Worm (Caenorhabditis elegans) whole organism, young adult: Measurements from ENCODE around the gene srbc-83.
"Not testable (repeated sequence)": the region's sequence is repeated elsewhere in the genome, so short reads cannot be mapped to it uniquely, and the experiment has no call there.

ENCODE experiments used
- C17E4.6 ChIP-seq: fragments of 200-800 bp; sonication (Bioruptor generic); IDR thresholded peaks from 2 replicates; pipeline ENCODE4 v1.3.6; 2022; ENCODE audit warnings: missing genetic modification reagents, missing genetic modification characterization, missing compliant biosample characterization
- F10E7.11 ChIP-seq: sonication (generic microtip); optimal IDR thresholded peaks from 2 replicates; lab custom pipeline; 2017; ENCODE audit warnings: mild to moderate bottlenecking, missing genetic modification characterization, moderate library complexity, missing compliant biosample characterization
- F39B2.1 ChIP-seq: fragments of 200-800 bp; sonication (Bioruptor generic); IDR thresholded peaks from 2 replicates; pipeline ENCODE4 v1.3.6; 2022; ENCODE audit warnings: missing genetic modification reagents, missing genetic modification characterization, missing compliant biosample characterization
- F49E8.2 ChIP-seq: sonication (generic microtip); optimal IDR thresholded peaks from 3 replicates; lab custom pipeline; 2017; ENCODE audit warnings: missing genetic modification characterization, mild to moderate bottlenecking, missing compliant biosample characterization, antibody characterized with exemption, moderate library complexity; ENCODE audit not compliant: insufficient read depth
- F57A8.1 ChIP-seq: fragments of 200-800 bp; sonication (Bioruptor generic); optimal IDR thresholded peaks from 2 replicates; lab custom pipeline; 2018; ENCODE audit warnings: mild to moderate bottlenecking, missing genetic modification characterization, moderate library complexity, missing compliant biosample characterization
- Y79H2A.3 ChIP-seq: fragments of 200-800 bp; sonication (Bioruptor generic); conservative IDR thresholded peaks from 2 replicates; pipeline ENCODE4 v1.3.6; 2022; ENCODE audit warnings: missing genetic modification reagents, missing genetic modification characterization, missing compliant biosample characterization
- atf-7 ChIP-seq: sonication (generic microtip); optimal IDR thresholded peaks from 2 replicates; lab custom pipeline; 2017; ENCODE audit warnings: mild to moderate bottlenecking, missing genetic modification characterization, missing compliant biosample characterization
- attf-6 ChIP-seq: fragments of 200-800 bp; sonication (Bioruptor generic); IDR thresholded peaks from 2 replicates; pipeline ENCODE4 v1.3.6; 2022; ENCODE audit warnings: missing genetic modification reagents, missing genetic modification characterization, missing compliant biosample characterization
- cebp-2 ChIP-seq: fragments of 200-800 bp; sonication (Bioruptor generic); IDR thresholded peaks from 2 replicates; pipeline ENCODE4 v1.3.6; 2022; ENCODE audit warnings: missing genetic modification characterization, missing compliant biosample characterization
- ceh-40 ChIP-seq: fragments of 200-800 bp; sonication (Bioruptor generic); IDR thresholded peaks from 2 replicates; pipeline ENCODE4 v1.3.6; 2022; ENCODE audit warnings: missing genetic modification characterization, missing compliant biosample characterization
- efl-1 ChIP-seq: fragments of 150-350 bp; optimal IDR thresholded peaks from 2 replicates; lab custom pipeline; 2014; ENCODE audit warnings: missing biosample characterization, missing genetic modification reagents, missing genetic modification characterization
- ekl-4 ChIP-seq: fragments of 200-800 bp; sonication (Bioruptor generic); IDR thresholded peaks from 2 replicates; pipeline ENCODE4 v1.3.6; 2022; ENCODE audit warnings: missing genetic modification reagents, missing genetic modification characterization, missing compliant biosample characterization
- ets-4 ChIP-seq: fragments of 200-800 bp; sonication (Bioruptor generic); optimal IDR thresholded peaks from 2 replicates; lab custom pipeline; 2018; ENCODE audit warnings: mild to moderate bottlenecking, missing genetic modification characterization, missing compliant biosample characterization
- gei-17 ChIP-seq: fragments of 200-800 bp; sonication (Bioruptor generic); optimal IDR thresholded peaks from 2 replicates; lab custom pipeline; 2018; ENCODE audit warnings: mild to moderate bottlenecking, missing genetic modification characterization, missing compliant biosample characterization
- hsf-1 ChIP-seq: fragments of 200-800 bp; sonication (Bioruptor generic); IDR thresholded peaks from 2 replicates; pipeline ENCODE4 v1.3.6; 2022; ENCODE audit warnings: missing genetic modification reagents, missing genetic modification characterization, missing compliant biosample characterization
- lin-26 ChIP-seq: fragments of 200-800 bp; sonication (Bioruptor generic); IDR thresholded peaks from 2 replicates; pipeline ENCODE4 v1.3.6; 2022; ENCODE audit warnings: missing genetic modification reagents, missing genetic modification characterization, missing compliant biosample characterization
- lin-35 ChIP-seq, 3 experiments: fragments of 150-350 bp in 2 of 3; sonication (generic microtip) in 1 of 3; optimal IDR thresholded peaks; 2 replicates each; lab custom pipeline; 2014 to 2018; ENCODE audit warnings: missing biosample characterization in 3 of 3, missing genetic modification characterization in 3 of 3, missing genetic modification reagents in 3 of 3
- lin-54 ChIP-seq: fragments of 200-800 bp; sonication (Bioruptor generic); optimal IDR thresholded peaks from 2 replicates; lab custom pipeline; 2018; ENCODE audit warnings: mild to moderate bottlenecking, missing genetic modification characterization, missing compliant biosample characterization
- lsl-1 ChIP-seq: fragments of 200-800 bp; sonication (Bioruptor generic); optimal IDR thresholded peaks from 2 replicates; lab custom pipeline; 2018; ENCODE audit warnings: mild to moderate bottlenecking, missing genetic modification characterization, moderate library complexity, missing compliant biosample characterization
- madf-8 ChIP-seq: fragments of 200-800 bp; sonication (Bioruptor generic); conservative IDR thresholded peaks from 2 replicates; pipeline ENCODE4 v1.3.6; 2022; ENCODE audit warnings: missing genetic modification reagents, missing genetic modification characterization, missing compliant biosample characterization
- mcd-1 ChIP-seq: fragments of 200-800 bp; sonication (Bioruptor generic); IDR thresholded peaks from 2 replicates; pipeline ENCODE4 v1.3.6; 2022; ENCODE audit warnings: missing genetic modification reagents, missing genetic modification characterization, missing compliant biosample characterization
- nhr-27 ChIP-seq: fragments of 200-800 bp; sonication (Bioruptor generic); optimal IDR thresholded peaks from 2 replicates; lab custom pipeline; 2018; ENCODE audit warnings: mild to moderate bottlenecking, missing genetic modification characterization, moderate library complexity, missing compliant biosample characterization
- nhr-80 ChIP-seq: sonication (generic microtip); optimal IDR thresholded peaks from 2 replicates; lab custom pipeline; 2016; ENCODE audit warnings: missing genetic modification characterization, missing compliant biosample characterization
- nhr-90 ChIP-seq: sonication (generic microtip); optimal IDR thresholded peaks from 2 replicates; lab custom pipeline; 2016; ENCODE audit warnings: missing genotype, mild to moderate bottlenecking, missing genetic modification characterization, missing compliant biosample characterization
- pbrm-1 ChIP-seq: fragments of 200-800 bp; sonication (Bioruptor generic); IDR thresholded peaks from 2 replicates; pipeline ENCODE4 v1.3.6; 2022; ENCODE audit warnings: missing genetic modification reagents, missing genetic modification characterization, missing compliant biosample characterization
- rec-8 ChIP-seq, 2 experiments: sonication (generic microtip); optimal IDR thresholded peaks; 2 replicates each; lab custom pipeline; 2016; ENCODE audit warnings: mild to moderate bottlenecking in 2 of 2, missing genetic modification characterization in 2 of 2, missing genetic modification reagents in 2 of 2, missing genotype in 2 of 2, missing biosample characterization in 1 of 2, missing compliant biosample characterization in 1 of 2, moderate library complexity in 1 of 2
- repo-1 ChIP-seq: sonication (generic microtip); optimal IDR thresholded peaks from 2 replicates; lab custom pipeline; 2017; ENCODE audit warnings: mild to moderate bottlenecking, missing genetic modification characterization, missing compliant biosample characterization
- snpc-4 ChIP-seq, 5 experiments: fragments of 150-350 bp in 1 of 5; sonication (generic microtip) in 4 of 5; optimal IDR thresholded peaks; 2 replicates each; lab custom pipeline; 2014 to 2018; ENCODE audit warnings: missing genetic modification characterization in 5 of 5, missing biosample characterization in 3 of 5, antibody characterized with exemption in 2 of 5, mild to moderate bottlenecking in 2 of 5, missing compliant biosample characterization in 2 of 5, missing genotype in 2 of 5, moderate library complexity in 2 of 5, missing genetic modification reagents in 1 of 5
- unc-62 ChIP-seq: fragments of 150-350 bp; optimal IDR thresholded peaks from 2 replicates; lab custom pipeline; 2014; ENCODE audit warnings: missing biosample characterization, missing genetic modification reagents, missing genetic modification characterization
- ztf-25 ChIP-seq: fragments of 200-800 bp; sonication (Bioruptor generic); IDR thresholded peaks from 2 replicates; pipeline ENCODE4 v1.3.6; 2022; ENCODE audit warnings: missing genetic modification reagents, missing genetic modification characterization, missing compliant biosample characterization
- ztf-26 ChIP-seq: sonication (generic microtip); optimal IDR thresholded peaks from 2 replicates; lab custom pipeline; 2017; ENCODE audit warnings: missing genetic modification characterization, missing compliant biosample characterization

Gene srbc-83

ce11 chrV:16271121-16271520, 26.0 kb upstream of the srbc-83 start, which contains the start of gene T13F3.6:
Gene T13F3.6 (minus strand): TSS chrV:16271221.
- TF ChIP-seq repo-1 (tag; lab: Kevin White, UChicago) (no peak), F39B2.1 (GFP tag; lab: Robert Waterston, UW) (no peak), nhr-90 (tag; lab: Kevin White, UChicago) (no peak)

DNA sequence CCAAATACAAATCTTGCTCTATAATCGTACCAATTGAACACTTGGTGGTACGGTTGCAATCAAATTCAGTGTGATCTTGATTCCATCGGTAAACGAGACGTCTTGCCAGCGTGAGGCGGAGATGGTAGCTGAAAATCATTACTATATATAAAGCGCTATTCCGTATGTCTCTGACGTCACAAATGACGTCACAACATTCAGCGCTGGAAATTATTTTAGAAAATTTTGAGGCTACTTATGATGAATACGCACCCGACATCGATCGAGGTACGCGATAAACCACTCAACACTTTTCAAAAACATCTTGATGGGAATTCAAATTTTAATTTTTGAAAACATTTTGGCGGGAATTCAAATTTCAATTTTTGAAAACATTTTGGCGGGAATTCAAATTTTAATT, 23.8 kb upstream of the srbc-83 start:
- peak; percentile 6; the same call in 1 of the 2 replicates for TF ChIP-seq pbrm-1
- TF ChIP-seq attf-6 (GFP tag; lab: Robert Waterston, UW) = 0 out of 2 replicates have a peak, but pooled peaks have one; percentile 58
- not testable (repeated sequence) for TF ChIP-seq snpc-4 (GFP tag; optimal IDR thresholded peaks at IDR 0.05; lab: Kevin White, UChicago)
- peak in 1 of 4 experiments; percentile 62 for TF ChIP-seq snpc-4 (tag; optimal IDR thresholded peaks at IDR 0.05; lab: Kevin White, UChicago)

- no peak for TF ChIP-seq ets-4 (GFP tag; lab: Kevin White, UChicago)
- TF ChIP-seq gei-17 (GFP tag; lab: Kevin White, UChicago) = no peak
- TF ChIP-seq cebp-2 (GFP tag; lab: Robert Waterston, UW) = no peak
- no peak for TF ChIP-seq C17E4.6 (GFP tag; lab: Robert Waterston, UW)
- TF ChIP-seq F49E8.2 (tag; lab: Kevin White, UChicago) = no peak
- no peak for TF ChIP-seq ztf-25
- no peak for TF ChIP-seq Y79H2A.3 (GFP tag; lab: Robert Waterston, UW)
Observed at ce11 chrV:16275347-16275746, 21.8 kb upstream of the srbc-83 start, which contains the start of gene pacl-1. Gene pacl-1 (minus strand): TSS chrV:16275447.

DNA sequence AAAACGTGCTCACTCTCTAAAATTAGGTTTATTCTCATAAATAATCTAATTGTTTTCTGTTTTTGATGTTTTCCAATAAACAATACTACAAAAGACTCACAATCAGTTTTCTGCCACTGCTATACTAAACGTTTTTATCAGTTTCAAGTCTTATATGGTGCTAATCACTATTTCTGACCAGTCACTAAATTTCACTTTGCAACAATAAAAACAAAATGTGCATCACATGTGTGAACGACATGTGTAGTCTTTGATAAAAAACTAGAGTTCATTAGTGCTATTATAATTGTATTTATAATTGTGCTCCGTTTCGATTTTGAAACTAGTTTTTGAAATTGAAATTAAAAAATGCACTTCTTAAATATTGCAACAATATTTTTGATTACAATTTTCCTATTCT, 19.3 kb upstream of the srbc-83 start, which contains the start of gene cyp-37B1:
Gene cyp-37B1, plus strand, starts transcription at position 199 of the 400 bp plus-strand sequence.
- TF ChIP-seq lin-26 (no peak), madf-8 (GFP tag; lab: Robert Waterston, UW) (no peak), lin-35 (GFP tag; optimal IDR thresholded peaks at IDR 0.05; lab: Kevin White, UChicago) (no peak), snpc-4 (GFP tag; optimal IDR thresholded peaks at IDR 0.05; lab: Kevin White, UChicago) (no peak), snpc-4 (tag; optimal IDR thresholded peaks at IDR 0.05; lab: Kevin White, UChicago) (peak in 1 of 4 experiments; percentile 17), lin-54 (GFP tag; lab: Kevin White, UChicago) (no peak), nhr-80 (tag; lab: Kevin White, UChicago) (peak; percentile 80), ekl-4 (GFP tag; lab: Robert Waterston, UW) (no peak), ztf-26 (tag; lab: Kevin White, UChicago) (no peak), lsl-1 (no peak), unc-62 (GFP tag; lab: Kevin White, UChicago) (peak; percentile 23)
- TF ChIP-seq, all 124 proteins: peak for 3

DNA sequence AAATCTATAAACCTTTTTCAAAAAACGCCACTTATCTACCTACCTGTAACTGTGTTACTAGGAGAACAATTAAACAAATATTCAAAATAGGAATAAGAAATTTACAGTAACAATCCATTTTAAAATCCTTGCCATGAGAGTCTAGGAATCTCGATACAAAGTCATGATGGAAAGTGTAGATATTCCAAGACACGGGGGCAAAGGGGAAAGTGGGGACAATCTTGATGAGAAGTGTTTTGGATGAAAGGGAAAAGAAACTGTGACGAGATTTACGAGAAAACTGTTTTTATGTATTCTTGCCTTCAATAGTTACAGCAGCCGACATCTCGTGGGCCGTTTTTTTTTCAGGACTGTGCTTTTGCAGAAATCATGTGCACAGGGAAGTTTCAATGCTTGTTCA, 15.0 kb upstream of the srbc-83 start, which contains the start of gene F28G4.2:
Gene F28G4.2, minus strand, starts transcription at position 175 of the 400 bp plus-strand sequence.
- TF ChIP-seq efl-1 (GFP tag; lab: Kevin White, UChicago) = no peak
- no peak for TF ChIP-seq atf-7 (tag; lab: Kevin White, UChicago)
- TF ChIP-seq F10E7.11 (tag; lab: Kevin White, UChicago) = no peak
- no peak for TF ChIP-seq hsf-1
- no peak for TF ChIP-seq ceh-40 (GFP tag; lab: Robert Waterston, UW)
- no peak for TF ChIP-seq rec-8 (tag; optimal IDR thresholded peaks at IDR 0.05; lab: Kevin White, UChicago)
- TF ChIP-seq lin-26 = no peak
- TF ChIP-seq nhr-27 (tag; lab: Kevin White, UChicago) = no peak
- no peak for TF ChIP-seq F57A8.1 (GFP tag; lab: Kevin White, UChicago)
- TF ChIP-seq ets-4 (GFP tag; lab: Kevin White, UChicago) = no peak
- TF ChIP-seq mcd-1 (GFP tag; lab: Robert Waterston, UW) = no peak
